Fruit fly (Drosophila melanogaster) whole organism, embryonic: ENCODE results near the gene beta4GalT7.

Experiments used
- CG10274 ChIP-seq: fragments of 200-800 bp; sonication (Bioruptor generic); optimal IDR thresholded peaks from 3 replicates; lab custom pipeline; 2017; ENCODE audit warnings: missing biosample characterization, mild to moderate bottlenecking, missing genetic modification characterization
- CG10366 ChIP-seq: fragments of 200-800 bp; sonication (Bioruptor generic); IDR thresholded peaks from 2 replicates; pipeline ENCODE4 v1.3.6; 2022; ENCODE audit warnings: missing biosample characterization, missing genetic modification characterization
- CG12071 ChIP-seq: fragments of 200-800 bp; sonication (Bioruptor generic); optimal IDR thresholded peaks from 3 replicates; lab custom pipeline; 2018; ENCODE audit warnings: missing biosample characterization, mild to moderate bottlenecking, missing genetic modification characterization
- CG1529 ChIP-seq: fragments of 200-800 bp; sonication (Bioruptor generic); optimal IDR thresholded peaks from 3 replicates; lab custom pipeline; 2018; ENCODE audit warnings: missing biosample characterization, missing genetic modification characterization
- CG17568 ChIP-seq: fragments of 200-800 bp; sonication (Bioruptor generic); optimal IDR thresholded peaks from 2 replicates; lab custom pipeline; 2018; ENCODE audit warnings: missing biosample characterization, mild to moderate bottlenecking, missing genetic modification characterization, moderate library complexity
- CG2875 ChIP-seq: fragments of 200-800 bp; sonication (Bioruptor generic); optimal IDR thresholded peaks from 2 replicates; lab custom pipeline; 2017; ENCODE audit warnings: missing biosample characterization, mild to moderate bottlenecking, missing genetic modification characterization, missing genetic modification reagents
- CG34224 ChIP-seq: fragments of 200-800 bp; sonication (Bioruptor generic); IDR thresholded peaks from 3 replicates; pipeline ENCODE4 v1.3.6; 2022; ENCODE audit warnings: missing biosample characterization, missing genetic modification characterization; ENCODE audit not compliant: partially characterized antibody
- CG4360 ChIP-seq: fragments of 200-800 bp; sonication (Bioruptor generic); IDR thresholded peaks from 2 replicates; pipeline ENCODE4 v1.3.6; 2022; ENCODE audit warnings: missing biosample characterization, missing genetic modification characterization
- CG4820 ChIP-seq: fragments of 200-800 bp; sonication (Bioruptor generic); optimal IDR thresholded peaks from 3 replicates; lab custom pipeline; 2016; ENCODE audit warnings: missing biosample characterization, missing genetic modification characterization
- CG6765 ChIP-seq: fragments of 200-800 bp; sonication (Bioruptor generic); optimal IDR thresholded peaks from 3 replicates; lab custom pipeline; 2017; ENCODE audit warnings: missing biosample characterization, mild to moderate bottlenecking, missing genetic modification characterization
- CG7839 ChIP-seq: fragments of 200-800 bp; sonication (Bioruptor generic); optimal IDR thresholded peaks from 3 replicates; lab custom pipeline; 2018; ENCODE audit warnings: missing biosample characterization, mild to moderate bottlenecking, missing genetic modification characterization, moderate library complexity
- CG8765 ChIP-seq: fragments of 200-800 bp; sonication (Bioruptor generic); IDR thresholded peaks from 2 replicates; pipeline ENCODE4 v1.3.6; 2022; ENCODE audit warnings: missing biosample characterization, missing genetic modification characterization
- CG8924 ChIP-seq: fragments of 200-800 bp; optimal IDR thresholded peaks from 3 replicates; lab custom pipeline; 2019; ENCODE audit warnings: missing biosample characterization, mild to moderate bottlenecking, missing genetic modification characterization, moderate library complexity
- CG9215 ChIP-seq: fragments of 200-800 bp; sonication (Bioruptor generic); IDR thresholded peaks from 2 replicates; pipeline ENCODE4 v1.3.6; 2022; ENCODE audit warnings: missing biosample characterization, missing genetic modification characterization
- CG9817 ChIP-seq: fragments of 200-800 bp; sonication (Bioruptor generic); optimal IDR thresholded peaks from 2 replicates; lab custom pipeline; 2018; ENCODE audit warnings: missing biosample characterization, mild to moderate bottlenecking, missing genetic modification characterization, moderate library complexity
- D ChIP-seq, 2 experiments: fragments of 200-800 bp in 1 of 2; fragments of >200 bp in 1 of 2; sonication (Bioruptor generic) in 1 of 2; optimal IDR thresholded peaks; 2 replicates in 1 of 2; 3 replicates in 1 of 2; lab custom pipeline; 2017; ENCODE audit warnings: mild to moderate bottlenecking in 1 of 2, missing biosample characterization in 1 of 2, missing genetic modification characterization in 1 of 2, missing genetic modification reagents in 1 of 2
- Dll ChIP-seq: fragments of 200-800 bp; sonication (Bioruptor generic); IDR thresholded peaks from 4 replicates; pipeline ENCODE4 v1.3.6; 2022; ENCODE audit warnings: missing biosample characterization, missing genetic modification characterization; ENCODE audit not compliant: partially characterized antibody
- E2f2 ChIP-seq: fragments of 200-800 bp; sonication (Bioruptor generic); IDR thresholded peaks from 2 replicates; pipeline ENCODE4 v1.3.6; 2022; ENCODE audit warnings: missing biosample characterization, missing genetic modification characterization
- Ets97D ChIP-seq: fragments of 200-800 bp; sonication (Bioruptor generic); optimal IDR thresholded peaks from 3 replicates; lab custom pipeline; 2016; ENCODE audit warnings: missing biosample characterization, missing genetic modification characterization
- Gug ChIP-seq: fragments of 200-800 bp; sonication (Bioruptor generic); IDR thresholded peaks from 4 replicates; pipeline ENCODE4 v1.3.6; 2022; ENCODE audit warnings: missing biosample characterization, missing genetic modification characterization
- H2.0 ChIP-seq: fragments of 200-800 bp; sonication (Bioruptor generic); IDR thresholded peaks from 2 replicates; pipeline ENCODE4 v1.3.6; 2022; ENCODE audit warnings: missing biosample characterization, missing genetic modification characterization
- MBD-R2 ChIP-seq: fragments of 200-800 bp; sonication (Bioruptor generic); IDR thresholded peaks from 2 replicates; pipeline ENCODE4 v1.3.6; 2022; ENCODE audit warnings: missing biosample characterization, missing genetic modification characterization
- Mad ChIP-seq: fragments of 200-800 bp; sonication (Bioruptor generic); optimal IDR thresholded peaks from 2 replicates; lab custom pipeline; 2016; ENCODE audit warnings: missing biosample characterization, missing genetic modification characterization
- Max ChIP-seq: fragments of 200-800 bp; sonication (Bioruptor generic); optimal IDR thresholded peaks from 2 replicates; lab custom pipeline; 2016; ENCODE audit warnings: missing biosample characterization, mild to moderate bottlenecking, missing genetic modification characterization
- Myb ChIP-seq: fragments of 200-800 bp; sonication (Bioruptor generic); optimal IDR thresholded peaks from 2 replicates; lab custom pipeline; 2016; ENCODE audit warnings: missing biosample characterization, missing genetic modification characterization
- NC2α ChIP-seq: fragments of 200-800 bp; sonication (Bioruptor generic); optimal IDR thresholded peaks from 2 replicates; lab custom pipeline; 2016; ENCODE audit warnings: missing biosample characterization, missing genetic modification characterization
- Nf-YC ChIP-seq: fragments of 200-800 bp; optimal IDR thresholded peaks from 3 replicates; lab custom pipeline; 2019; ENCODE audit warnings: missing biosample characterization, mild to moderate bottlenecking, missing genetic modification characterization, moderate library complexity
- Rx ChIP-seq: fragments of 200-800 bp; sonication (Bioruptor generic); IDR thresholded peaks from 2 replicates; pipeline ENCODE4 v1.3.6; 2022; ENCODE audit warnings: missing biosample characterization, missing genetic modification characterization
- Sry-β ChIP-seq: fragments of 200-800 bp; sonication (Bioruptor generic); optimal IDR thresholded peaks from 2 replicates; lab custom pipeline; 2018; ENCODE audit warnings: missing biosample characterization, mild to moderate bottlenecking, missing genetic modification characterization, moderate library complexity
- ac ChIP-seq: fragments of 200-800 bp; sonication (Bioruptor generic); optimal IDR thresholded peaks from 3 replicates; lab custom pipeline; 2017; ENCODE audit warnings: missing biosample characterization, mild to moderate bottlenecking, missing genetic modification characterization
- amos ChIP-seq: fragments of 200-800 bp; sonication (Bioruptor generic); IDR thresholded peaks from 2 replicates; pipeline ENCODE4 v1.3.6; 2022; ENCODE audit warnings: missing biosample characterization, missing genetic modification characterization; ENCODE audit not compliant: partially characterized antibody
- bbx ChIP-seq: fragments of 200-800 bp; sonication (Bioruptor generic); IDR thresholded peaks from 2 replicates; pipeline ENCODE4 v1.3.6; 2022; ENCODE audit warnings: missing biosample characterization, missing genetic modification characterization; ENCODE audit not compliant: partially characterized antibody
- cad ChIP-seq: fragments of >200 bp; optimal IDR thresholded peaks from 2 replicates; lab custom pipeline; 2017; ENCODE audit warnings: missing biosample characterization, missing genetic modification characterization
- caup ChIP-seq: fragments of 200-800 bp; sonication (Bioruptor generic); optimal IDR thresholded peaks from 3 replicates; lab custom pipeline; 2017; ENCODE audit warnings: missing biosample characterization, mild to moderate bottlenecking, missing genetic modification characterization, moderate library complexity; ENCODE audit not compliant: severe bottlenecking
- crp ChIP-seq, 2 experiments: fragments of 200-800 bp; sonication (Bioruptor generic); optimal IDR thresholded peaks; 2 replicates in 1 of 2; 3 replicates in 1 of 2; lab custom pipeline; 2017; ENCODE audit warnings: missing biosample characterization in 2 of 2, missing genetic modification characterization in 2 of 2, mild to moderate bottlenecking in 1 of 2, moderate library complexity in 1 of 2
- danr ChIP-seq: fragments of 200-800 bp; sonication (Bioruptor generic); IDR thresholded peaks from 2 replicates; pipeline ENCODE4 v1.3.6; 2022; ENCODE audit warnings: missing biosample characterization, missing genetic modification characterization
- dmrt99B ChIP-seq: fragments of 200-800 bp; sonication (Bioruptor generic); optimal IDR thresholded peaks from 2 replicates; lab custom pipeline; 2018; ENCODE audit warnings: missing biosample characterization, mild to moderate bottlenecking, missing genetic modification characterization, moderate library complexity
- ewg ChIP-seq: fragments of 200-800 bp; sonication (Bioruptor generic); optimal IDR thresholded peaks from 3 replicates; lab custom pipeline; 2017; ENCODE audit warnings: mild to moderate bottlenecking, missing biosample characterization, missing genetic modification reagents, missing genetic modification characterization
- gfzf ChIP-seq: fragments of 200-800 bp; sonication (Bioruptor generic); optimal IDR thresholded peaks from 2 replicates; lab custom pipeline; 2016; ENCODE audit warnings: missing biosample characterization, mild to moderate bottlenecking, missing genetic modification characterization, moderate library complexity
- grau ChIP-seq: fragments of 200-800 bp; optimal IDR thresholded peaks from 3 replicates; lab custom pipeline; 2019; ENCODE audit warnings: missing biosample characterization, mild to moderate bottlenecking, missing genetic modification characterization, moderate library complexity
- otp ChIP-seq: fragments of 200-800 bp; sonication (Bioruptor generic); IDR thresholded peaks from 3 replicates; pipeline ENCODE4, ENCODE4 v1.3.6; 2022; ENCODE audit warnings: missing biosample characterization, missing genetic modification characterization
- pfk ChIP-seq: fragments of 200-800 bp; sonication (Bioruptor generic); optimal IDR thresholded peaks from 2 replicates; lab custom pipeline; 2018; ENCODE audit warnings: missing biosample characterization, mild to moderate bottlenecking, missing genetic modification characterization, moderate library complexity
- pum ChIP-seq: fragments of 200-800 bp; sonication (Bioruptor generic); optimal IDR thresholded peaks from 2 replicates; lab custom pipeline; 2016; ENCODE audit warnings: missing biosample characterization, missing genetic modification characterization
- sna ChIP-seq: fragments of 200-800 bp; sonication (Bioruptor generic); IDR thresholded peaks from 2 replicates; pipeline ENCODE4 v1.3.6; 2022; ENCODE audit warnings: missing biosample characterization, missing genetic modification characterization; ENCODE audit not compliant: partially characterized antibody
- sob ChIP-seq: fragments of 200-800 bp; sonication (Bioruptor generic); IDR thresholded peaks from 2 replicates; pipeline ENCODE4 v1.3.6; 2022; ENCODE audit warnings: missing biosample characterization, missing genetic modification characterization
- stc ChIP-seq: fragments of 200-800 bp; sonication (Bioruptor generic); IDR thresholded peaks from 2 replicates; pipeline ENCODE4 v1.3.6; 2022; ENCODE audit warnings: missing biosample characterization, missing genetic modification characterization
- tup ChIP-seq: fragments of 200-800 bp; sonication (Bioruptor generic); optimal IDR thresholded peaks from 2 replicates; lab custom pipeline; 2016; ENCODE audit warnings: missing biosample characterization, mild to moderate bottlenecking, missing genetic modification characterization, moderate library complexity
- twi ChIP-seq: fragments of 200-800 bp; optimal IDR thresholded peaks from 2 replicates; lab custom pipeline; 2019; ENCODE audit warnings: missing biosample characterization, mild to moderate bottlenecking, missing genetic modification characterization, moderate library complexity
- tx ChIP-seq: fragments of 200-800 bp; sonication (Bioruptor generic); optimal IDR thresholded peaks from 2 replicates; lab custom pipeline; 2016; ENCODE audit warnings: missing biosample characterization, missing genetic modification characterization
- wor ChIP-seq: fragments of 200-800 bp; sonication (Bioruptor generic); IDR thresholded peaks from 2 replicates; pipeline ENCODE4 v1.3.6; 2022; ENCODE audit warnings: missing biosample characterization, missing genetic modification characterization

The beta4GalT7 gene

DNA sequence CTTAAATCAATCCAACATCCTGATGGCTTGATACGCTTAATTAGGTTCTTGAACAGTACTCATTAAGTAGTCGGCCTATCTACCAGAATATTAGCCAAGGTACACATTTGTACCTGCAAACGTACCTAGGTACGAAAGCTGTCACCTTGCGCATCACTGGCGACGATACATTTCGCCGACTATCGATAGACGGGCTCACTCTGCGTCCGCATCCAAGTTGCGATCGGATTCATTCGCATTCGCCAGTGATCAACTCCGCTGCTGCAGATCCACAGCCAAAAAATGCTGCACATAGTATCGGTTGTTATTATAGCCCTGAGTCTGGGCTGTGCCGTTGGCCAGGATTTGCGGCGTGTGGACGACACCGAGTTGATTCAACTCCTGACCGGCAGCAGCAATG lies 24.4 kb downstream of the beta4GalT7 start, which contains the start of gene CG11790 (continued):
- TF ChIP-seq CG2875 (GFP tag; lab: Kevin White, UChicago) (no peak), CG12071 (GFP tag; lab: Kevin White, UChicago) (no peak), CG10274 (GFP tag; lab: Kevin White, UChicago) (no peak), CG1529 (GFP tag; lab: Kevin White, UChicago) (no peak), CG17568 (GFP tag; lab: Kevin White, UChicago) (no peak), Mad (GFP tag; lab: Kevin White, UChicago) (no peak), CG8924 (tag; lab: Kevin White, UChicago) (no peak), CG7839 (tag; lab: Kevin White, UChicago) (no peak), Nf-YC (tag; lab: Kevin White, UChicago) (no peak), CG4820 (GFP tag; lab: Kevin White, UChicago) (no peak), tx (GFP tag; lab: Kevin White, UChicago) (no peak), sna (GFP tag; lab: Robert Waterston, UW) (peak; percentile 75), stc (no peak), caup (no peak), grau (no peak), CG34224 (GFP tag; lab: Robert Waterston, UW) (peak; percentile 77), cad (no peak), Sry-β (GFP tag; lab: Kevin White, UChicago) (peak; percentile 88), Rx (GFP tag; lab: Robert Waterston, UW) (no peak), dmrt99B (no peak), amos (GFP tag; lab: Robert Waterston, UW) (peak; percentile 75), CG10366 (no peak), Gug (GFP tag; lab: Robert Waterston, UW) (no peak; the same call in 3 of the 4 replicates), pum (GFP tag; lab: Kevin White, UChicago) (no peak), MBD-R2 (GFP tag; lab: Robert Waterston, UW) (peak; percentile 84), tup (GFP tag; lab: Kevin White, UChicago) (no peak), NC2α (no peak), bbx (GFP tag; lab: Robert Waterston, UW) (peak; percentile 85), Dll (GFP tag; lab: Robert Waterston, UW) (peak; percentile 84), Ets97D (no peak), ac (GFP tag; lab: Kevin White, UChicago) (no peak), danr (GFP tag; lab: Robert Waterston, UW) (no peak), pfk (GFP tag; lab: Kevin White, UChicago) (peak; percentile 8), sob (GFP tag; lab: Robert Waterston, UW) (0 out of 2 replicates have a peak, but pooled peaks have one; percentile 20), CG9215 (GFP tag; lab: Robert Waterston, UW) (no peak), ewg (no peak), twi (tag; lab: Kevin White, UChicago) (no peak), Myb (GFP tag; lab: Kevin White, UChicago) (peak; percentile 11), CG9817 (tag; lab: Kevin White, UChicago) (no peak), crp (GFP tag; optimal IDR thresholded peaks at IDR 0.05; lab: Kevin White, UChicago) (no peak), CG4360 (no peak), Max (GFP tag; lab: Kevin White, UChicago) (no peak), CG8765 (GFP tag; lab: Robert Waterston, UW) (no peak), E2f2 (0 out of 2 replicates have a peak, but pooled peaks have one; percentile 21), wor (GFP tag; lab: Robert Waterston, UW) (no peak), gfzf (peak; percentile 25), CG6765 (GFP tag; lab: Kevin White, UChicago) (no peak), D (optimal IDR thresholded peaks at IDR 0.05; lab: Kevin White, UChicago) (no peak), D (GFP tag; optimal IDR thresholded peaks at IDR 0.05; lab: Kevin White, UChicago) (no peak), H2.0 (GFP tag; lab: Robert Waterston, UW) (no peak), otp (GFP tag; lab: Robert Waterston, UW) (no peak)
